Worm (Caenorhabditis elegans): ENCODE results near the gene F43E2.11.

DNA sequence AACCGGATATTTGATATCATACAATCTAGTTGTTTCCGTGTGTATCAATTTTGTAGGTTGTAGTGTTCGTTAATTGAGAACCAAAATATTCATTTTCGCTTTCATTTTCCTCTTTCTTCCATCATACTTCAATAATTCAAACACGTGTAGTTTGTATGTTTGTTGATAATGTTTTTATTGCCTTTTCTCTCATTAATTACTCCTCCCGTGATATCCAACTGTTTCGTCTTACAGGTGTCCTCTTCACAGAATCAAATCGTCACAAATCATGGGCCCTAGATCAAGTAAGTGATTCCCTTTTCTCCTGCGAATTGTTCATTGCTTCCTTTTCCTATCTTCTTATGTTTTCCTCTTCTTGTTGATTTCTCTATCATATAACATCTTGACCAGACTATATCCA is 31.1 kb downstream of the F43E2.11 start, which contains the start of gene nhr-21:
- TF ChIP-seq ama-1 (optimal IDR thresholded peaks at IDR 0.05) (no peak), ama-1 (GFP tag; optimal IDR thresholded peaks at IDR 0.05) (no peak), dpl-1 (GFP tag; optimal IDR thresholded peaks at IDR 0.05) (no peak), snpc-4 (GFP tag; optimal IDR thresholded peaks at IDR 0.05) (no peak), snpc-4 (tag; optimal IDR thresholded peaks at IDR 0.05) (no peak)

Measured in whole organism, young adult.